Worm (Caenorhabditis elegans) whole organism, L1 larva: ENCODE data around the gene vit-4.

Experiments used
- C16A3.4 ChIP-seq: fragments of 150-350 bp; optimal IDR thresholded peaks from 2 replicates; lab custom pipeline; 2014; ENCODE audit warnings: missing biosample characterization, missing genetic modification characterization
- F16B12.6 ChIP-seq: fragments of 150-350 bp; optimal IDR thresholded peaks from 2 replicates; lab custom pipeline; 2014; ENCODE audit warnings: missing biosample characterization, missing genetic modification characterization
- aha-1 ChIP-seq: fragments of 150-350 bp; optimal IDR thresholded peaks from 2 replicates; lab custom pipeline; 2014; ENCODE audit warnings: missing biosample characterization, missing genetic modification characterization
- aly-2 ChIP-seq: fragments of 150-350 bp; optimal IDR thresholded peaks from 2 replicates; lab custom pipeline; 2014; ENCODE audit warnings: missing biosample characterization, missing genetic modification characterization
- ama-1 ChIP-seq: fragments of 150-350 bp; optimal IDR thresholded peaks from 2 replicates; lab custom pipeline; 2014
- ceh-63 ChIP-seq: fragments of 200-800 bp; sonication (Bioruptor generic); optimal IDR thresholded peaks from 2 replicates; lab custom pipeline; 2018; ENCODE audit warnings: mild to moderate bottlenecking, missing genetic modification characterization, missing compliant biosample characterization
- ceh-8 ChIP-seq: fragments of 200-800 bp; sonication (Bioruptor generic); optimal IDR thresholded peaks from 2 replicates; lab custom pipeline; 2018; ENCODE audit warnings: mild to moderate bottlenecking, missing genetic modification characterization, moderate library complexity, missing compliant biosample characterization
- efl-3 ChIP-seq: fragments of 200-800 bp; sonication (Bioruptor generic); optimal IDR thresholded peaks from 2 replicates; lab custom pipeline; 2018; ENCODE audit warnings: mild to moderate bottlenecking, missing genetic modification characterization, missing compliant biosample characterization
- egl-13 ChIP-seq: sonication (generic microtip); optimal IDR thresholded peaks from 2 replicates; lab custom pipeline; 2016; ENCODE audit warnings: missing genotype, missing genetic modification reagents, missing genetic modification characterization, missing compliant biosample characterization
- elt-3 ChIP-seq, 6 experiments: fragments of 150-350 bp in 1 of 6; sonication (generic microtip); optimal IDR thresholded peaks; 2 replicates each; lab custom pipeline; 2017 to 2018; ENCODE audit warnings: missing biosample characterization in 6 of 6, missing genetic modification characterization in 6 of 6, inconsistent platforms in 1 of 6
- fkh-10 ChIP-seq: sonication (generic microtip); optimal IDR thresholded peaks from 2 replicates; lab custom pipeline; 2017; ENCODE audit warnings: missing biosample characterization, missing genetic modification reagents, missing genetic modification characterization
- fkh-8 ChIP-seq: sonication (generic microtip); optimal IDR thresholded peaks from 2 replicates; lab custom pipeline; 2016; ENCODE audit warnings: mild to moderate bottlenecking, missing genetic modification characterization, missing compliant biosample characterization
- fos-1 ChIP-seq: fragments of 150-350 bp; optimal IDR thresholded peaks from 2 replicates; lab custom pipeline; 2014; ENCODE audit warnings: missing biosample characterization, missing genetic modification characterization
- grh-1 ChIP-seq: fragments of 200-800 bp; sonication (Bioruptor generic); IDR thresholded peaks from 2 replicates; pipeline ENCODE4 v1.3.6; 2022; ENCODE audit warnings: missing genetic modification reagents, missing genetic modification characterization, missing compliant biosample characterization
- hlh-4 ChIP-seq: sonication (generic microtip); optimal IDR thresholded peaks from 2 replicates; lab custom pipeline; 2016; ENCODE audit warnings: mild to moderate bottlenecking, missing genetic modification characterization, missing compliant biosample characterization
- irx-1 ChIP-seq: sonication (generic microtip); optimal IDR thresholded peaks from 2 replicates; lab custom pipeline; 2016; ENCODE audit warnings: missing genetic modification characterization, missing compliant biosample characterization
- lin-14 ChIP-seq: fragments of 200-800 bp; sonication (Bioruptor generic); optimal IDR thresholded peaks from 2 replicates; lab custom pipeline; 2018; ENCODE audit warnings: mild to moderate bottlenecking, missing genetic modification characterization, moderate library complexity, missing compliant biosample characterization
- lin-15B ChIP-seq: fragments of 150-350 bp; sonication (generic microtip); optimal IDR thresholded peaks from 3 replicates; lab custom pipeline; 2014; ENCODE audit warnings: missing biosample characterization, missing genetic modification characterization
- lir-3 ChIP-seq: sonication (generic microtip); optimal IDR thresholded peaks from 2 replicates; lab custom pipeline; 2016; ENCODE audit warnings: mild to moderate bottlenecking, missing genetic modification characterization, moderate library complexity, missing compliant biosample characterization; ENCODE audit not compliant: poor library complexity
- mep-1 ChIP-seq: fragments of 150-350 bp; optimal IDR thresholded peaks from 2 replicates; lab custom pipeline; 2014; ENCODE audit warnings: missing biosample characterization, missing genetic modification characterization
- nhr-12 ChIP-seq: sonication (generic microtip); optimal IDR thresholded peaks from 2 replicates; lab custom pipeline; 2017; ENCODE audit warnings: missing biosample characterization, missing genetic modification characterization
- nhr-20 ChIP-seq: sonication (generic microtip); optimal IDR thresholded peaks from 2 replicates; lab custom pipeline; 2016; ENCODE audit warnings: mild to moderate bottlenecking, missing genetic modification characterization, missing compliant biosample characterization
- nhr-47 ChIP-seq: sonication (generic microtip); optimal IDR thresholded peaks from 2 replicates; lab custom pipeline; 2016; ENCODE audit warnings: mild to moderate bottlenecking, missing genetic modification characterization, moderate library complexity, missing compliant biosample characterization
- nhr-71 ChIP-seq: sonication (generic microtip); optimal IDR thresholded peaks from 2 replicates; lab custom pipeline; 2016; ENCODE audit warnings: mild to moderate bottlenecking, missing genetic modification characterization, moderate library complexity, missing compliant biosample characterization
- nhr-85 ChIP-seq: sonication (generic microtip); peaks from one replicate; lab custom pipeline; 2016; ENCODE audit warnings: missing genetic modification characterization, inconsistent platforms, missing compliant biosample characterization
- nhr-90 ChIP-seq: sonication (generic microtip); optimal IDR thresholded peaks from 2 replicates; lab custom pipeline; 2016; ENCODE audit warnings: mild to moderate bottlenecking, missing genetic modification characterization, missing compliant biosample characterization; ENCODE audit not compliant: poor library complexity
- pax-3 ChIP-seq: fragments of 200-800 bp; sonication (Bioruptor generic); optimal IDR thresholded peaks from 2 replicates; lab custom pipeline; 2018; ENCODE audit warnings: mild to moderate bottlenecking, missing genetic modification characterization, moderate library complexity, missing compliant biosample characterization
- rnt-1 ChIP-seq: sonication (generic microtip); optimal IDR thresholded peaks from 2 replicates; lab custom pipeline; 2016; ENCODE audit warnings: mild to moderate bottlenecking, missing genetic modification characterization, moderate library complexity, missing compliant biosample characterization
- skn-1 ChIP-seq: fragments of 150-350 bp; optimal IDR thresholded peaks from 2 replicates; lab custom pipeline; 2014; ENCODE audit warnings: missing biosample characterization, missing genetic modification characterization
- snpc-4 ChIP-seq: fragments of 150-350 bp; optimal IDR thresholded peaks from 2 replicates; lab custom pipeline; 2014; ENCODE audit warnings: missing biosample characterization, missing genetic modification characterization
- snu-23 ChIP-seq: sonication (generic microtip); optimal IDR thresholded peaks from 2 replicates; lab custom pipeline; 2016; ENCODE audit warnings: missing genetic modification characterization, missing compliant biosample characterization
- sox-4 ChIP-seq: sonication (generic microtip); optimal IDR thresholded peaks from 2 replicates; lab custom pipeline; 2016; ENCODE audit warnings: missing genetic modification characterization, missing compliant biosample characterization
- sptf-1 ChIP-seq: fragments of 150-350 bp; optimal IDR thresholded peaks from 2 replicates; lab custom pipeline; 2014; ENCODE audit warnings: missing biosample characterization, missing genetic modification characterization
- tbx-2 ChIP-seq: sonication (generic microtip); optimal IDR thresholded peaks from 2 replicates; lab custom pipeline; 2016; ENCODE audit warnings: missing genetic modification characterization, missing compliant biosample characterization
- unc-86 ChIP-seq: sonication (generic microtip); optimal IDR thresholded peaks from 2 replicates; lab custom pipeline; 2016; ENCODE audit warnings: missing genetic modification characterization, missing compliant biosample characterization
- xbp-1 ChIP-seq: sonication (generic microtip); optimal IDR thresholded peaks from 2 replicates; lab custom pipeline; 2016; ENCODE audit warnings: missing genetic modification characterization, missing compliant biosample characterization

The vit-4 gene

DNA sequence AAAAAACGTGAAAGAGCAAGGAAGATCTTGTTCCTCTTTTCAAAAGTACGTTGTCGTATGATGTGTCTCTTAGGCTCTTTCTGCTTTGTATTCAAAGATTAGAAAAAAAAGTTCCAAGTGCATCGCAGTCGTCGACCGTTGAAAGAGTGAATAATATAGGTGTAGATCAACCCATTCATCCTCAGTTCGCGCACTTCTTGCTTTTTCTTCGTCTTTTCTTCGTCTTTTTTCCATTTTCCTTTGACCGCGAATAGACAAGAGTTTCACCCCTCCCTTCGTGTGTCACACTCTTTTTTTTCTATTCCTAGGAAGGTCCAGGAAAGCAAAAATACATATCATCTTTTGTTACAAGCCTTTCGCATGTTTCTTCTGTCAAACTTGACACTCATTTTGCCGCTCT, 37.1 kb downstream of the vit-4 start:
- TF ChIP-seq lin-14 (GFP tag; lab: Kevin White, UChicago): peak; percentile 8
- no peak for TF ChIP-seq nhr-12 (tag; lab: Kevin White, UChicago)
- TF ChIP-seq C16A3.4 (tag; lab: Kevin White, UChicago): no peak
- no peak for TF ChIP-seq irx-1
- TF ChIP-seq sox-4 (tag; lab: Kevin White, UChicago): no peak
- no peak for TF ChIP-seq rnt-1 (tag; lab: Kevin White, UChicago)
- TF ChIP-seq fkh-10 (GFP tag; lab: Kevin White, UChicago): peak; percentile 26
- no peak for TF ChIP-seq lir-3 (tag; lab: Kevin White, UChicago)
- TF ChIP-seq snu-23 (GFP tag; lab: Kevin White, UChicago): no peak
- no peak for TF ChIP-seq aly-2
- TF ChIP-seq, all 84 proteins: peak for 2

DNA sequence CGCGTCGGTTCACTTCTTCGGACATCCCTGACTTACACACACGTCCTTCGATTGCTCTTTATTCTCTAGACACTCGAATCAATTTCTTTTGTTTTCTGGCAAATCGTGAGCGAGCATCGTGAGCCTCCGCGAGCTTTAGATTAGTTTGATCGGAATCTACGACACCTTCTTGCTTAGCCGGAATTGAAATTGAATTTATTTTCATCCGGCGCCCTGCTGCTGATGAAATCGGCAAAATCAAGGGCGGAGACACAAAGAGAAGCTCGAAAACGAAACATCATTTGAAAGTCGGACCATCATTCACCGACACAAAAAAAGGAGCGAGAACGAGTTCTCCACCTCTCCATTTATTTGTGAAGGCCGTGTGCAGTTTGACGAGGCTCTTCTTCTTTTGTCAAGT, 45.3 kb downstream of the vit-4 start, which contains the start of gene npr-16:
TSS of gene npr-16 (plus strand) at position 301 of the 400 bp plus-strand sequence.
- TF ChIP-seq snpc-4: no peak
- no peak for TF ChIP-seq tbx-2 (tag; lab: Kevin White, UChicago)
- no peak for TF ChIP-seq elt-3 (tag; optimal IDR thresholded peaks at IDR 0.05; lab: Kevin White, UChicago)
- no peak for TF ChIP-seq lin-14 (GFP tag; lab: Kevin White, UChicago)
- TF ChIP-seq nhr-20 (tag; lab: Kevin White, UChicago): no peak
- TF ChIP-seq sptf-1 (tag; lab: Kevin White, UChicago): no peak
- no peak for TF ChIP-seq efl-3 (GFP tag; lab: Kevin White, UChicago)
- no peak for TF ChIP-seq nhr-12 (tag; lab: Kevin White, UChicago)
- TF ChIP-seq nhr-85 (tag; lab: Kevin White, UChicago): no peak
- no peak for TF ChIP-seq aha-1 (tag; lab: Kevin White, UChicago)
- TF ChIP-seq ceh-63 (GFP tag; lab: Kevin White, UChicago): no peak
- no peak for TF ChIP-seq xbp-1 (tag; lab: Kevin White, UChicago)
- no peak for TF ChIP-seq mep-1 (tag; lab: Kevin White, UChicago)
- no peak for TF ChIP-seq ama-1
- TF ChIP-seq skn-1 (tag; lab: Kevin White, UChicago): no peak

DNA sequence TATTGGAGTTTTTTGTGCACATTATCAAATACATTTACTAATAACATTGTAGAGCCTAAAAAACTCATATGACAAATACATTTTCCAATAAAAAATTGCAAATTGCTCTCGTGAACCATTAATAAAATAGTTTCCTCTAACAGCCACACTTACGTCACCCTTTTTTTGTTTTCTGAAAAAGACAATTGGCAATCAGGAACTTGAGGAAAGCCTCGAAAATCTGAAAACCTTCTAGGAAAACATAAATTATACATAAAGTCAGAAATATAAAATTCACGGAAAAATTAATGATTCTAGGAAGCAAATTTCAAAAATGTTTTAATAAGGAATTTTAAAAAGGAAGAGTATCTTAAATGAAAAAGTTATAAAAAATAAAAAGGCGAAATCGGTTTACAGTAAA, 46.6 kb downstream of the vit-4 start:
- TF ChIP-seq nhr-47 (tag; lab: Kevin White, UChicago) (peak; percentile 19), egl-13 (peak; percentile 39), lin-14 (GFP tag; lab: Kevin White, UChicago) (peak; percentile 60), skn-1 (tag; lab: Kevin White, UChicago) (no peak), unc-86 (tag; lab: Kevin White, UChicago) (peak; percentile 89), nhr-71 (peak; percentile 38)
- TF ChIP-seq, all 84 proteins: peak for 5

DNA sequence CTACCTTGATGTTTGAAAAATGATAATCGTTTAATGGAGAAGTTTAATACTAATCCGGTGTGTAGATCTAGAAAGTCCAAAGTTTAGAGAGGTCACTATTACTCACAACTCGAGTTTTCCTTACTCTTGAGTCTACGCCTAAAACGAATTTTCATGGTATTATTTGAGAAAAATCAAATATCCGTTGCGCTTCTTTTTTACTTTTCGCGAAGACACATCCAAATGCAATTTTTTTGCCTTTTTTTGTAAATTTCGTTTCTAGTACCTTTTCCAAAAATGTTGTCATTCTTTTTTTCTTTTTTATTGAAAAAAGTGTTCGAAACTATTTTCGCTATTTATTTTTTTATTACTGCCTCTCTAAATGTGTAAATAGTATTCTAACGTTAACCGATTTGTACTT, 50.0 kb downstream of the vit-4 start:
- TF ChIP-seq pax-3 (tag; lab: Kevin White, UChicago) (no peak), fkh-10 (GFP tag; lab: Kevin White, UChicago) (peak; percentile 91), lin-14 (GFP tag; lab: Kevin White, UChicago) (peak; percentile 43)

DNA sequence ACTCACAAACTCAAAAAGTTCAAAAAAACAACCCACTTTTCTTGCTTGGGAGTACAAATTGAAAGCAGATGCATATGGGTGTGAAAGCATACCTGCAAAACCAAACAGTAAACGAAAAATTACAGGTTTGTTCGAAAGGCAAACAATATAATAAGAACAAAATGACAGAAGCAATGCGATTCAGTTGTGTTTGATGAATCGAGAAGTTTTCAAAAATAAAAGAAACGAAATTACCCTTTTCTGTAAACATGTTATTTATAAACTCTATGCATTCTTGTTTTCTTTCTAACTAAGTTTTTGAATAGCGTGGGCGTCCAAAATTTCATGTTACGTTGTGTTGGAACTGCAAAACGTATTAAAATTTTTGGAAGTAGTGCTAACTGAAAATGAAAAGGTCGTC, 54.9 kb downstream of the vit-4 start, which contains the start of gene sox-4:
TSS of gene sox-4 (minus strand) at position 101 of the 400 bp plus-strand sequence.
- no peak for TF ChIP-seq tbx-2 (tag; lab: Kevin White, UChicago)
- no peak for TF ChIP-seq nhr-85 (tag; lab: Kevin White, UChicago)
- no peak for TF ChIP-seq grh-1
- TF ChIP-seq lin-15B: no peak
- TF ChIP-seq ceh-8 (GFP tag; lab: Kevin White, UChicago): no peak
- no peak for TF ChIP-seq fkh-8 (tag; lab: Kevin White, UChicago)
- TF ChIP-seq snpc-4: no peak
- no peak for TF ChIP-seq pax-3 (tag; lab: Kevin White, UChicago)
- TF ChIP-seq hlh-4 (tag; lab: Kevin White, UChicago): no peak
- no peak for TF ChIP-seq egl-13
- TF ChIP-seq aly-2: no peak
- no peak for TF ChIP-seq sptf-1 (tag; lab: Kevin White, UChicago)
- TF ChIP-seq nhr-90 (tag; lab: Kevin White, UChicago): no peak
- TF ChIP-seq F16B12.6 (tag; lab: Kevin White, UChicago): no peak
- no peak for TF ChIP-seq fos-1
